Worm (Caenorhabditis elegans): ENCODE measurements around the gene F58G1.7.

F58G1.7 gene

DNA sequence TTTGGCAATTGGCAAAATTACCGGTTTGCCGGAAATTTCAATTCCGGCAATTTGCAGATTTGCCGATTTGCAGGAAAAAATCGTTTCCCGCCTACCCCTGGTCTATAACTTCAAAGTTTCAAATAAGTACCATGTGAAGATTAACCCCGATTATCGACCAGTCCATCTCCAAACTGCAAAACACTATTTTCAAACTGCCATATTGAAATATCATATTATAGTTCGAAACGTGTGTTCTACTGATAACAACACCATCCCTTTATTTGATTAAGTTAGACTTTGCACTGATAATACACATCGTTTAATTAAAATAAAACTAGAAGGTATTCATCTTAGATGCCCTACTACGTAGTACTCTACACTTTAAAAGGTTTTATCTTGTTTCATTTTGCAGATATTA is 17.9 kb downstream of the F58G1.7 start:
- TF ChIP-seq pqm-1 (tag; optimal IDR thresholded peaks at IDR 0.05) (peak; percentile 22), elt-2 (tag; optimal IDR thresholded peaks at IDR 0.05) (peak; percentile 69), lin-39 (tag; optimal IDR thresholded peaks at IDR 0.05) (no peak)

DNA sequence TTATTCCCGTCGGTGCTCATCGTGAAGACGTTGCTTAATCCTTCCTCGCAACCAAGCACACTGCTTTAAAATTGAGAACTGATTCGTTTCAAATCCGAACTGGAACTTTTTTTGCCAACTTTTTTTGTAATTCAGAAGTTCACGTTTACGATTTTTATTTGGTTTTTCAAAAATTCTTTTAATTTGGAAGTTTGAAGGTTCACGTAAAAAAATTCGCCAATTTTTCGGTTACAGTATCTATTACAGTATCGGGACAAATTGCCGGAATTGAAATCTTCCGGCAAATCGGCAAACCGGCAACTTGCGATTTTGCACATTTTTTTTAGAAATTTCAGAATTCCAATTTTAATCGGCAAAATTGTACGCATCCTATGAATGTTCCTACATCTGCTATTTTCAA is 19.8 kb downstream of the F58G1.7 start, which contains the start of gene F58G1.3:
Gene F58G1.3 (minus strand): TSS at position 101 of the 400 bp plus-strand sequence.
- no peak for TF ChIP-seq zag-1 (tag; optimal IDR thresholded peaks at IDR 0.05)
- no peak for TF ChIP-seq elt-3 (tag; optimal IDR thresholded peaks at IDR 0.05)
- TF ChIP-seq elt-2 (tag; optimal IDR thresholded peaks at IDR 0.05), result no peak

- TF ChIP-seq skn-1 (tag; optimal IDR thresholded peaks at IDR 0.05) (no peak), nhr-23 (tag; optimal IDR thresholded peaks at IDR 0.05) (no peak), nhr-237 (tag; optimal IDR thresholded peaks at IDR 0.05) (no peak), pqm-1 (tag; optimal IDR thresholded peaks at IDR 0.05) (no peak), ztf-11 (tag; optimal IDR thresholded peaks at IDR 0.05) (no peak), R02D3.7 (tag; optimal IDR thresholded peaks at IDR 0.05) (no peak), fkh-10 (GFP tag; optimal IDR thresholded peaks at IDR 0.05) (no peak), lsy-12 (tag; optimal IDR thresholded peaks at IDR 0.05) (no peak), fos-1 (tag; optimal IDR thresholded peaks at IDR 0.05) (no peak), ama-1 (optimal IDR thresholded peaks at IDR 0.05) (no peak), elt-2 (tag; optimal IDR thresholded peaks at IDR 0.05) (no peak), elt-3 (tag; optimal IDR thresholded peaks at IDR 0.05) (no peak)
These were observed 22.5 kb downstream of the F58G1.7 start, which contains the start of gene F58G1.8 for ce11 chrII:12925551-12925950. F58G1.8 (minus strand) TSS chrII:12925651.

ce11 chrII:12923225-12923624 is 24.8 kb downstream of the F58G1.7 start:
- TF ChIP-seq mml-1 (tag; optimal IDR thresholded peaks at IDR 0.05) (no peak), ztf-11 (tag; optimal IDR thresholded peaks at IDR 0.05) (no peak), fkh-2 (tag; optimal IDR thresholded peaks at IDR 0.05) (no peak), pha-4 (tag; optimal IDR thresholded peaks at IDR 0.05) (no peak), ceh-82 (tag; optimal IDR thresholded peaks at IDR 0.05) (no peak), mdl-1 (tag; optimal IDR thresholded peaks at IDR 0.05) (no peak), ceh-28 (tag; optimal IDR thresholded peaks at IDR 0.05) (no peak), egl-5 (tag; optimal IDR thresholded peaks at IDR 0.05) (no peak), lin-39 (tag; optimal IDR thresholded peaks at IDR 0.05) (no peak)

ce11 chrII:12921478-12921877 is 26.6 kb downstream of the F58G1.7 start:
- TF ChIP-seq snpc-4 (tag; optimal IDR thresholded peaks at IDR 0.05) (no peak), nhr-77 (tag; optimal IDR thresholded peaks at IDR 0.05) (no peak), ceh-82 (tag; optimal IDR thresholded peaks at IDR 0.05) (no peak), ceh-28 (tag; optimal IDR thresholded peaks at IDR 0.05) (no peak), nhr-237 (tag; optimal IDR thresholded peaks at IDR 0.05) (no peak), lsy-12 (tag; optimal IDR thresholded peaks at IDR 0.05) (no peak), nhr-11 (tag; optimal IDR thresholded peaks at IDR 0.05) (no peak), ceh-16 (tag; optimal IDR thresholded peaks at IDR 0.05) (no peak), egl-5 (tag; optimal IDR thresholded peaks at IDR 0.05) (no peak), mml-1 (tag; optimal IDR thresholded peaks at IDR 0.05) (no peak), elt-1 (tag; optimal IDR thresholded peaks at IDR 0.05) (no peak), ztf-4 (tag; optimal IDR thresholded peaks at IDR 0.05) (no peak), unc-39 (tag; optimal IDR thresholded peaks at IDR 0.05) (no peak), nhr-23 (tag; optimal IDR thresholded peaks at IDR 0.05) (no peak), ztf-11 (tag; optimal IDR thresholded peaks at IDR 0.05) (no peak), nhr-12 (tag; optimal IDR thresholded peaks at IDR 0.05) (no peak), nfya-1 (tag; optimal IDR thresholded peaks at IDR 0.05; ENCODE audit: insufficient read depth) (no peak), aly-2 (tag; optimal IDR thresholded peaks at IDR 0.05) (no peak)

DNA sequence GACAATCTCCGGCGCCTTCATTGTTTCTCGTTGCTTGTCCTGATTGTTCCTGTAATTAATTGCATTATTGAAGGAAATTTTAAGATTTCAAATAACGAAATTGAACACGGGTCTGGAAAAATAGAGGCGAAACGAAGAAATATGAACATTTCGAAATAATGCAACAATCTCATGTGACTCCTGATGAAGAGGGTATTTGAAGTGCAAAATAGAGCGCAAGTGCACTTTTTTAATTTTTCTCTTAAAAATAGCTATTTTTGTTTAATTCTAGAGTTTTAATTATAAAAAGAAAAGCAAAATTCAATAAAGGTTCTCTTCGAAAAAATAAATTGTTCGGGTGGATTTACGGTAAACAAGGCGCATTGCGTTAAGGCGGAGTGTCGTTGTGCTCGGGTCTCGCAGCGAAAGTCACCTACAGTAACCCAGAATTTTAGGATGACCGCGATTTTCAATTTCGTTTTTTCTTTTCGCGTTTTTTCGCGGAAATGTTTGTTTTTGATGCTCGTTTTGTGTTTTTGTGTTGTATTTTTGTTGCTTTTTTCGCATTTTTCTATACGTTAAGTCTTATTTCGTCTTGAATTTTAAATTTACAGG is 29.0 kb downstream of the F58G1.7 start, which contains the start of the genes F58G1.2 and wago-4:
Gene F58G1.2 (minus strand): TSS at position 51 of the 594 bp plus-strand sequence.
Gene wago-4 (plus strand): TSS at position 592 of the 594 bp plus-strand sequence.
- TF ChIP-seq pha-4 (tag; optimal IDR thresholded peaks at IDR 0.05), result no peak
- TF ChIP-seq mml-1 (tag; optimal IDR thresholded peaks at IDR 0.05), result no peak
- peak; percentile 88 for TF ChIP-seq R02D3.7 (tag; optimal IDR thresholded peaks at IDR 0.05)
- TF ChIP-seq mdl-1 (tag; optimal IDR thresholded peaks at IDR 0.05), result no peak
- TF ChIP-seq ceh-82 (tag; optimal IDR thresholded peaks at IDR 0.05), result no peak
- no peak for TF ChIP-seq fkh-10 (GFP tag; optimal IDR thresholded peaks at IDR 0.05)
- no peak for TF ChIP-seq nhr-23 (tag; optimal IDR thresholded peaks at IDR 0.05)
- no peak for TF ChIP-seq unc-39 (tag; optimal IDR thresholded peaks at IDR 0.05)
- no peak for TF ChIP-seq nhr-28 (tag; optimal IDR thresholded peaks at IDR 0.05)
- TF ChIP-seq egl-27 (tag; optimal IDR thresholded peaks at IDR 0.05), result no peak
- TF ChIP-seq ama-1 (optimal IDR thresholded peaks at IDR 0.05), result no peak
- peak; percentile 61 for TF ChIP-seq lin-15B (tag; optimal IDR thresholded peaks at IDR 0.05)
- TF ChIP-seq nhr-77 (tag; optimal IDR thresholded peaks at IDR 0.05), result no peak
- no peak for TF ChIP-seq nhr-76 (tag; optimal IDR thresholded peaks at IDR 0.05)

Data from whole organism, L3 larva.